Worm (Caenorhabditis elegans): ENCODE data around the gene ZK1127.5.
A peak's percentile ranks its signal among the peaks of the same experiment; 100 is the strongest.

The ZK1127.5 gene

DNA sequence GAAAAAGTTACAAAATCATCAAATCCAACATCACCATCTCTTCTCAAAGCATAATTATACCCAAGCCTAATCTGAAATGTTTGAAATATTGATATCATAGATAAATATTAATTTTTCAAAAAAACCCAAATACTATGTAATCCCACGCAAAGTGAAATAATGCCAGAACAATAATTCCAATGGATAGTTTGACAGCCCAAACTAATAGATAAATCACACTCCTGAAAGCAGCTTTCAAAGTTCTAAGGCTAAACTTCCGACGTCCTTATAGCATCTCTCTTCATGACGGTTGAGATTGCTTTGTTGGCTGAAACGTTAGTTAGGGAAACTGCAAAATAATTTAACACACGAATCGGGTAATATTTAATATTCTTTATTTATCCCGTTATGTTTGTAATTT, 48.8 kb downstream of the ZK1127.5 start:
- TF ChIP-seq D2030.7 (GFP tag; IDR thresholded peaks at IDR 0.05): no peak
- no peak for TF ChIP-seq F57A8.1 (GFP tag; optimal IDR thresholded peaks at IDR 0.05)
- no peak for TF ChIP-seq ceh-58 (GFP tag; IDR thresholded peaks at IDR 0.05)
- TF ChIP-seq lin-40 (tag; optimal IDR thresholded peaks at IDR 0.05): no peak
- no peak for TF ChIP-seq F52B5.7 (tag; optimal IDR thresholded peaks at IDR 0.05)
- TF ChIP-seq mes-4 (tag; optimal IDR thresholded peaks at IDR 0.05): no peak
- no peak for TF ChIP-seq ceh-100 (GFP tag; IDR thresholded peaks at IDR 0.05)
- TF ChIP-seq K11D2.4 (GFP tag; IDR thresholded peaks at IDR 0.05): no peak
- no peak for TF ChIP-seq mxl-1 (tag; optimal IDR thresholded peaks at IDR 0.05)
- peak; percentile 53 for TF ChIP-seq him-1 (tag; optimal IDR thresholded peaks at IDR 0.05)
- no peak for TF ChIP-seq F37B4.10 (GFP tag; IDR thresholded peaks at IDR 0.05)
- no peak for TF ChIP-seq B0336.3 (GFP tag; IDR thresholded peaks at IDR 0.05)
- TF ChIP-seq ama-1 (optimal IDR thresholded peaks at IDR 0.05): no peak
- no peak for TF ChIP-seq ama-1 (GFP tag; optimal IDR thresholded peaks at IDR 0.05)
- TF ChIP-seq unc-62 (GFP tag; optimal IDR thresholded peaks at IDR 0.05): no peak
- TF ChIP-seq Y53G8AR.9 (GFP tag; conservative IDR thresholded peaks at IDR 0.05): 0 out of 2 replicates have a peak, but pooled peaks have one; percentile 50
- no peak for TF ChIP-seq tbp1 (GFP tag; optimal IDR thresholded peaks at IDR 0.05)
- no peak for TF ChIP-seq ztf-6 (GFP tag; IDR thresholded peaks at IDR 0.05)
- TF ChIP-seq lin-26 (GFP tag; IDR thresholded peaks at IDR 0.05): no peak
- TF ChIP-seq hmg-1.2 (GFP tag; IDR thresholded peaks at IDR 0.05): 0 out of 2 replicates have a peak, but pooled peaks have one; percentile 7
- TF ChIP-seq pbrm-1 (GFP tag; IDR thresholded peaks at IDR 0.05): no peak
- TF ChIP-seq ceh-27 (GFP tag; optimal IDR thresholded peaks at IDR 0.05): no peak
- no peak for TF ChIP-seq hsf-1 (GFP tag; IDR thresholded peaks at IDR 0.05)
- TF ChIP-seq ccch-3 (GFP tag; optimal IDR thresholded peaks at IDR 0.05): no peak
- TF ChIP-seq Y56A3A.18 (GFP tag; IDR thresholded peaks at IDR 0.05): no peak
- peak; percentile 64; the same call in 1 of the 2 replicates for TF ChIP-seq madf-3 (GFP tag; IDR thresholded peaks at IDR 0.05)
- TF ChIP-seq Y79H2A.3 (GFP tag; conservative IDR thresholded peaks at IDR 0.05): no peak
- TF ChIP-seq lin-54 (GFP tag; optimal IDR thresholded peaks at IDR 0.05): no peak
- no peak for TF ChIP-seq athp-1 (tag; optimal IDR thresholded peaks at IDR 0.05)
- no peak for TF ChIP-seq let-607 (tag; optimal IDR thresholded peaks at IDR 0.05)
- no peak for TF ChIP-seq ztf-26 (tag; optimal IDR thresholded peaks at IDR 0.05)
- no peak for TF ChIP-seq zim-3 (tag; optimal IDR thresholded peaks at IDR 0.05)
- TF ChIP-seq madf-8 (GFP tag; conservative IDR thresholded peaks at IDR 0.05): no peak

DNA sequence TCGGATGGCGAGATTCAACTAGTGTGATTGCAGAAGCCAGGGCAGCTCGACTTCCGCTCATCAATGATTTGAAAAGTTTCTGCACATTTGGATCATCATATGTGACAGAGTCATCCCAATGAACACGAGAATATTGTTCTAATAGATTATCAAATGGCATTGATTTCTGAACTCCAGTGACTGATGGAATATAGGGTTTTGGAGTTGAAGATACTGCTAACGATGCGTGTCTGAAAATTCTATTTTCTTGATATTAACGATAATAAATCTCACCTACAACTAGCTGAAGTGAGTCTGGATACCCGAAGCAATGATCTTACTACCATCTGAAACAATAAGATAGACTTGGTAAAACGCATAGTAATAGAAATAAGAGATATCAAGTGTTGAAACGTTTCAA, 50.4 kb downstream of the ZK1127.5 start, which contains the start of gene mmaa-1:
mmaa-1 (minus strand) TSS at position 328 of the 400 bp plus-strand sequence.
- peak; percentile 25; the same call in 1 of the 2 replicates for TF ChIP-seq madf-6 (GFP tag; IDR thresholded peaks at IDR 0.05)
- peak; percentile 78 for TF ChIP-seq ama-1 (optimal IDR thresholded peaks at IDR 0.05)
- no peak for TF ChIP-seq ama-1 (GFP tag; optimal IDR thresholded peaks at IDR 0.05)
- no peak for TF ChIP-seq T07F8.4 (tag; optimal IDR thresholded peaks at IDR 0.05)
- TF ChIP-seq repo-1 (tag; optimal IDR thresholded peaks at IDR 0.05): peak; percentile 71
- peak in 1 of 2 experiments; percentile 26 for TF ChIP-seq let-607 (tag; optimal IDR thresholded peaks at IDR 0.05)
- TF ChIP-seq Y67H2A.10 (GFP tag; conservative IDR thresholded peaks at IDR 0.05): no peak
- no peak for TF ChIP-seq bed-2 (GFP tag; IDR thresholded peaks at IDR 0.05)
- no peak for TF ChIP-seq tbx-9 (tag; optimal IDR thresholded peaks at IDR 0.05; ENCODE audit: borderline replicate concordance)
- 0 out of 2 replicates have a peak, but pooled peaks have one; percentile 42 for TF ChIP-seq bed-1 (GFP tag; IDR thresholded peaks at IDR 0.05)
- TF ChIP-seq akir-1 (GFP tag; optimal IDR thresholded peaks at IDR 0.05): no peak
- TF ChIP-seq attf-5 (GFP tag; optimal IDR thresholded peaks at IDR 0.05): no peak
- TF ChIP-seq fkh-3 (tag; optimal IDR thresholded peaks at IDR 0.05): peak; percentile 69
- 0 out of 2 replicates have a peak, but pooled peaks have one; percentile 21 for TF ChIP-seq K11D2.4 (GFP tag; IDR thresholded peaks at IDR 0.05)
- no peak for TF ChIP-seq sea-2 (GFP tag; IDR thresholded peaks at IDR 0.05)
- peak; percentile 88 for TF ChIP-seq Y53G8AR.9 (GFP tag; conservative IDR thresholded peaks at IDR 0.05)
- peak; percentile 51; the same call in 1 of the 2 replicates for TF ChIP-seq nfyb-1 (GFP tag; IDR thresholded peaks at IDR 0.05)
- TF ChIP-seq zim-3 (tag; optimal IDR thresholded peaks at IDR 0.05): peak; percentile 19
- TF ChIP-seq hmg-1.2 (GFP tag; IDR thresholded peaks at IDR 0.05): peak; percentile 14; the same call in 1 of the 2 replicates
- peak; percentile 69 for TF ChIP-seq chd-7 (tag; optimal IDR thresholded peaks at IDR 0.05)
- TF ChIP-seq xnd-1 (tag; optimal IDR thresholded peaks at IDR 0.05): peak; percentile 10
- 0 out of 2 replicates have a peak, but pooled peaks have one; percentile 32 for TF ChIP-seq mcd-1 (GFP tag; IDR thresholded peaks at IDR 0.05)
- TF ChIP-seq Y56A3A.18 (GFP tag; IDR thresholded peaks at IDR 0.05): peak; percentile 78; the same call in 1 of the 2 replicates
- no peak for TF ChIP-seq F39B2.1 (GFP tag; IDR thresholded peaks at IDR 0.05)
